Worm (Caenorhabditis elegans) whole organism, L3 larva: ENCODE results near the gene ZK402.5.

Source experiments
- R02D3.7 ChIP-seq: fragments of 150-350 bp; optimal IDR thresholded peaks from 2 replicates; lab custom pipeline; 2014; ENCODE audit warnings: missing biosample characterization, missing genetic modification characterization
- ZK546.5 ChIP-seq: sonication (generic microtip); optimal IDR thresholded peaks from 2 replicates; lab custom pipeline; 2017; ENCODE audit warnings: missing biosample characterization, missing genetic modification characterization
- aly-2 ChIP-seq: fragments of 150-350 bp; optimal IDR thresholded peaks from 2 replicates; lab custom pipeline; 2014; ENCODE audit warnings: missing biosample characterization, missing genetic modification characterization
- ama-1 ChIP-seq: fragments of 150-350 bp; optimal IDR thresholded peaks from 2 replicates; lab custom pipeline; 2018
- ceh-28 ChIP-seq: fragments of 150-350 bp; optimal IDR thresholded peaks from 2 replicates; lab custom pipeline; 2014; ENCODE audit warnings: missing biosample characterization, missing genetic modification reagents, missing genetic modification characterization
- ceh-82 ChIP-seq: fragments of 150-350 bp; optimal IDR thresholded peaks from 2 replicates; lab custom pipeline; 2014; ENCODE audit warnings: missing biosample characterization, missing genetic modification characterization
- ceh-9 ChIP-seq: sonication (generic microtip); optimal IDR thresholded peaks from 2 replicates; lab custom pipeline; 2018; ENCODE audit warnings: missing biosample characterization, missing genetic modification characterization
- daf-12 ChIP-seq: fragments of 150-350 bp; optimal IDR thresholded peaks from 2 replicates; lab custom pipeline; 2014; ENCODE audit warnings: missing biosample characterization, missing genetic modification reagents, missing genetic modification characterization
- egl-27 ChIP-seq: sonication (generic microtip); optimal IDR thresholded peaks from 4 replicates; lab custom pipeline; 2017; ENCODE audit warnings: missing biosample characterization, missing genetic modification reagents, missing genetic modification characterization
- egl-5 ChIP-seq: fragments of 150-350 bp; optimal IDR thresholded peaks from 2 replicates; lab custom pipeline; 2017; ENCODE audit warnings: missing biosample characterization, missing genetic modification reagents, missing genetic modification characterization, inconsistent platforms
- elt-1 ChIP-seq: fragments of 150-350 bp; optimal IDR thresholded peaks from 2 replicates; lab custom pipeline; 2014; ENCODE audit warnings: missing biosample characterization, missing genetic modification characterization
- elt-2 ChIP-seq: sonication (generic microtip); optimal IDR thresholded peaks from 2 replicates; lab custom pipeline; 2016; ENCODE audit warnings: missing genetic modification reagents, mild to moderate bottlenecking, missing genetic modification characterization, missing compliant biosample characterization
- elt-3 ChIP-seq, 3 experiments: fragments of 150-350 bp in 1 of 3; sonication (generic microtip) in 2 of 3; optimal IDR thresholded peaks; 2 replicates in 2 of 3; 4 replicates in 1 of 3; lab custom pipeline; 2014 to 2017; ENCODE audit warnings: missing biosample characterization in 3 of 3, missing genetic modification characterization in 3 of 3
- eor-1 ChIP-seq, 2 experiments: fragments of 150-350 bp; optimal IDR thresholded peaks; 2 replicates each; lab custom pipeline; 2014 to 2018; ENCODE audit warnings: missing biosample characterization in 2 of 2, missing genetic modification characterization in 2 of 2
- fkh-10 ChIP-seq: sonication (generic microtip); optimal IDR thresholded peaks from 2 replicates; lab custom pipeline; 2017; ENCODE audit warnings: missing biosample characterization, missing genetic modification reagents, missing genetic modification characterization
- fos-1 ChIP-seq: fragments of 150-350 bp; optimal IDR thresholded peaks from 2 replicates; lab custom pipeline; 2014; ENCODE audit warnings: missing biosample characterization, missing genetic modification characterization
- hmg-11 ChIP-seq: sonication (generic microtip); optimal IDR thresholded peaks from 2 replicates; lab custom pipeline; 2016; ENCODE audit warnings: missing genetic modification characterization, missing compliant biosample characterization
- jun-1 ChIP-seq: fragments of 150-350 bp; optimal IDR thresholded peaks from 2 replicates; lab custom pipeline; 2014; ENCODE audit warnings: missing biosample characterization, missing genetic modification reagents, missing genetic modification characterization
- lin-15B ChIP-seq: fragments of 150-350 bp; optimal IDR thresholded peaks from 2 replicates; lab custom pipeline; 2014; ENCODE audit warnings: missing biosample characterization, missing genetic modification characterization
- lin-39 ChIP-seq: fragments of 150-350 bp; optimal IDR thresholded peaks from 2 replicates; lab custom pipeline; 2018; ENCODE audit warnings: missing biosample characterization, missing genetic modification reagents, missing genetic modification characterization
- mdl-1 ChIP-seq: fragments of 150-350 bp; optimal IDR thresholded peaks from 2 replicates; lab custom pipeline; 2014; ENCODE audit warnings: missing biosample characterization, missing genetic modification characterization
- mml-1 ChIP-seq: fragments of 150-350 bp; sonication (generic microtip); optimal IDR thresholded peaks from 3 replicates; lab custom pipeline; 2014; ENCODE audit warnings: missing biosample characterization, missing genetic modification characterization
- nfya-1 ChIP-seq: sonication (generic microtip); optimal IDR thresholded peaks from 2 replicates; lab custom pipeline; 2017; ENCODE audit warnings: missing genetic modification characterization, mild to moderate bottlenecking, missing compliant biosample characterization, antibody characterized with exemption, moderate library complexity; ENCODE audit not compliant: insufficient read depth
- nhr-11 ChIP-seq: fragments of 150-350 bp; optimal IDR thresholded peaks from 2 replicates; lab custom pipeline; 2014; ENCODE audit warnings: missing biosample characterization, missing genetic modification characterization
- nhr-12 ChIP-seq: fragments of 150-350 bp; optimal IDR thresholded peaks from 2 replicates; lab custom pipeline; 2014; ENCODE audit warnings: missing biosample characterization, missing genetic modification characterization
- nhr-23 ChIP-seq: fragments of 150-350 bp; optimal IDR thresholded peaks from 2 replicates; lab custom pipeline; 2014; ENCODE audit warnings: missing biosample characterization, missing genetic modification reagents, missing genetic modification characterization
- nhr-237 ChIP-seq: fragments of 150-350 bp; optimal IDR thresholded peaks from 2 replicates; lab custom pipeline; 2014; ENCODE audit warnings: missing biosample characterization, missing genetic modification characterization
- nhr-25 ChIP-seq: sonication (generic microtip); optimal IDR thresholded peaks from 2 replicates; lab custom pipeline; 2017; ENCODE audit warnings: missing biosample characterization, missing genetic modification characterization
- nhr-28 ChIP-seq: fragments of 150-350 bp; optimal IDR thresholded peaks from 2 replicates; lab custom pipeline; 2014; ENCODE audit warnings: missing biosample characterization, missing genetic modification characterization
- nhr-43 ChIP-seq: sonication (generic microtip); optimal IDR thresholded peaks from 2 replicates; lab custom pipeline; 2016; ENCODE audit warnings: mild to moderate bottlenecking, missing genetic modification characterization, missing compliant biosample characterization; ENCODE audit not compliant: poor library complexity, severe bottlenecking
- nhr-67 ChIP-seq: fragments of 150-350 bp; optimal IDR thresholded peaks from 2 replicates; lab custom pipeline; 2014; ENCODE audit warnings: missing biosample characterization, missing genetic modification characterization
- nhr-77 ChIP-seq: fragments of 150-350 bp; optimal IDR thresholded peaks from 2 replicates; lab custom pipeline; 2014; ENCODE audit warnings: missing biosample characterization, missing genetic modification characterization
- pha-4 ChIP-seq: fragments of 150-350 bp; optimal IDR thresholded peaks from 2 replicates; lab custom pipeline; 2014; ENCODE audit warnings: missing biosample characterization, missing genetic modification reagents, missing genetic modification characterization
- pqm-1 ChIP-seq: fragments of 150-350 bp; optimal IDR thresholded peaks from 2 replicates; lab custom pipeline; 2017; ENCODE audit warnings: missing biosample characterization, missing genetic modification characterization, inconsistent platforms
- sea-2 ChIP-seq: fragments of 150-350 bp; sonication (generic microtip); optimal IDR thresholded peaks from 4 replicates; lab custom pipeline; 2014; ENCODE audit warnings: missing biosample characterization, missing genetic modification reagents, missing genetic modification characterization
- skn-1 ChIP-seq: fragments of 150-350 bp; optimal IDR thresholded peaks from 2 replicates; lab custom pipeline; 2014; ENCODE audit warnings: missing biosample characterization, missing genetic modification characterization
- snpc-4 ChIP-seq: fragments of 150-350 bp; optimal IDR thresholded peaks from 2 replicates; lab custom pipeline; 2014; ENCODE audit warnings: missing biosample characterization, missing genetic modification characterization
- tbx-2 ChIP-seq: sonication (generic microtip); optimal IDR thresholded peaks from 2 replicates; lab custom pipeline; 2016; ENCODE audit warnings: mild to moderate bottlenecking, missing genetic modification characterization, missing compliant biosample characterization
- unc-39 ChIP-seq: sonication (generic microtip); optimal IDR thresholded peaks from 4 replicates; lab custom pipeline; 2017; ENCODE audit warnings: missing biosample characterization, missing genetic modification characterization
- unc-62 ChIP-seq: fragments of 150-350 bp; sonication (generic microtip); optimal IDR thresholded peaks from 4 replicates; lab custom pipeline; 2014; ENCODE audit warnings: missing biosample characterization, missing genetic modification reagents, missing genetic modification characterization
- zag-1 ChIP-seq: fragments of 150-350 bp; optimal IDR thresholded peaks from 2 replicates; lab custom pipeline; 2014; ENCODE audit warnings: missing biosample characterization, missing genetic modification characterization
- ztf-11 ChIP-seq: fragments of 150-350 bp; optimal IDR thresholded peaks from 2 replicates; lab custom pipeline; 2014; ENCODE audit warnings: missing biosample characterization, missing genetic modification characterization
- ztf-4 ChIP-seq: fragments of 150-350 bp; optimal IDR thresholded peaks from 2 replicates; lab custom pipeline; 2014; ENCODE audit warnings: missing biosample characterization, missing genetic modification characterization

Gene ZK402.5

ce11 chrX:1395793-1396192 lies 5.4 kb downstream of the ZK402.5 start:
- TF ChIP-seq ceh-9: no peak
- TF ChIP-seq snpc-4 (tag; lab: Kevin White, UChicago): no peak
- TF ChIP-seq unc-62: no peak
- peak; percentile 32 for TF ChIP-seq egl-27 (tag; lab: Kevin White, UChicago)
- TF ChIP-seq egl-5: peak; percentile 65
- TF ChIP-seq ZK546.5: no peak
- peak; percentile 86 for TF ChIP-seq jun-1 (tag; lab: Kevin White, UChicago)
- TF ChIP-seq sea-2 (GFP tag; lab: Kevin White, UChicago): no peak
- peak; percentile 74 for TF ChIP-seq nhr-43 (tag; lab: Kevin White, UChicago)
- peak; percentile 18 for TF ChIP-seq nhr-23 (tag; lab: Kevin White, UChicago)
- TF ChIP-seq pqm-1: peak; percentile 72
- TF ChIP-seq nhr-12: no peak
- TF ChIP-seq nfya-1 (tag; lab: Kevin White, UChicago): peak; percentile 14
- no peak for TF ChIP-seq ztf-11 (tag; lab: Kevin White, UChicago)
- TF ChIP-seq fkh-10 (GFP tag; lab: Kevin White, UChicago): no peak
- TF ChIP-seq elt-1 (tag; lab: Kevin White, UChicago): no peak
- peak in 1 of 3 experiments; percentile 27 for TF ChIP-seq elt-3 (tag; optimal IDR thresholded peaks at IDR 0.05; lab: Kevin White, UChicago)
- TF ChIP-seq, all 47 proteins: peak for 8

- TF ChIP-seq ama-1 (lab: Kevin White, UChicago): no peak
- TF ChIP-seq ztf-4 (tag; lab: Kevin White, UChicago): no peak
- TF ChIP-seq zag-1 (tag; lab: Kevin White, UChicago): no peak
- no peak for TF ChIP-seq lin-39 (tag; lab: Kevin White, UChicago)
- TF ChIP-seq snpc-4 (tag; lab: Kevin White, UChicago): no peak
- TF ChIP-seq elt-2 (tag; lab: Kevin White, UChicago): peak; percentile 4
- no peak for TF ChIP-seq hmg-11
- TF ChIP-seq, all 47 proteins: peak for 1
Observed at ce11 chrX:1394437-1394836, 6.7 kb downstream of the ZK402.5 start.

ce11 chrX:1393891-1394290 lies 7.3 kb downstream of the ZK402.5 start, which contains the start of gene F56C3.9:
F56C3.9 (minus strand) TSS chrX:1393991.
- TF ChIP-seq nhr-77 (tag; lab: Kevin White, UChicago) (no peak), ceh-28 (tag; lab: Kevin White, UChicago) (no peak), hmg-11 (no peak), elt-1 (tag; lab: Kevin White, UChicago) (no peak), elt-2 (tag; lab: Kevin White, UChicago) (no peak), egl-5 (no peak), ceh-82 (no peak), unc-39 (tag; lab: Kevin White, UChicago) (no peak)

ce11 chrX:1389382-1389983 lies 11.7 kb downstream of the ZK402.5 start:
- TF ChIP-seq nhr-67 (no peak), zag-1 (tag; lab: Kevin White, UChicago) (no peak), tbx-2 (peak; percentile 97), elt-2 (tag; lab: Kevin White, UChicago) (peak; percentile 70), ztf-11 (tag; lab: Kevin White, UChicago) (peak; percentile 30), nhr-25 (tag; lab: Kevin White, UChicago) (peak; percentile 79), R02D3.7 (peak; percentile 83), nhr-11 (tag; lab: Kevin White, UChicago) (peak; percentile 88), elt-1 (tag; lab: Kevin White, UChicago) (no peak), egl-5 (peak; percentile 46), pqm-1 (peak; percentile 39), unc-39 (tag; lab: Kevin White, UChicago) (peak; percentile 11), nhr-12 (no peak), ZK546.5 (no peak), fkh-10 (GFP tag; lab: Kevin White, UChicago) (peak; percentile 81), fos-1 (tag; lab: Kevin White, UChicago) (peak; percentile 74), lin-15B (peak; percentile 33), ceh-28 (tag; lab: Kevin White, UChicago) (peak; percentile 96), mdl-1 (peak; percentile 34), egl-27 (tag; lab: Kevin White, UChicago) (peak; percentile 71), daf-12 (tag; lab: Kevin White, UChicago) (peak; percentile 1), eor-1 (tag; optimal IDR thresholded peaks at IDR 0.05; lab: Kevin White, UChicago) (no peak), nhr-77 (tag; lab: Kevin White, UChicago) (peak; percentile 92), ceh-82 (peak; percentile 93), mml-1 (no peak), pha-4 (tag; lab: Kevin White, UChicago) (peak; percentile 66), elt-3 (tag; optimal IDR thresholded peaks at IDR 0.05; lab: Kevin White, UChicago) (peak in 1 of 3 experiments; percentile 94), ceh-9 (no peak), nfya-1 (tag; lab: Kevin White, UChicago) (peak; percentile 70), lin-39 (tag; lab: Kevin White, UChicago) (peak; percentile 12), nhr-237 (tag; lab: Kevin White, UChicago) (peak; percentile 52), nhr-28 (peak; percentile 70), aly-2 (tag; lab: Kevin White, UChicago) (peak; percentile 57), nhr-43 (tag; lab: Kevin White, UChicago) (peak; percentile 98), sea-2 (GFP tag; lab: Kevin White, UChicago) (no peak), skn-1 (tag; lab: Kevin White, UChicago) (peak; percentile 92)
